Worm (Caenorhabditis elegans) whole organism, late embryonic: ENCODE measurements around the gene T27E9.6.

Source experiments
- C08G9.2 ChIP-seq: sonication (generic microtip); optimal IDR thresholded peaks from 2 replicates; lab custom pipeline; 2016; ENCODE audit warnings: mild to moderate bottlenecking, missing genetic modification characterization, moderate library complexity, missing compliant biosample characterization
- C38D4.7 ChIP-seq: fragments of 200-800 bp; sonication (Bioruptor generic); optimal IDR thresholded peaks from 2 replicates; lab custom pipeline; 2018; ENCODE audit warnings: mild to moderate bottlenecking, missing genetic modification characterization, moderate library complexity, missing compliant biosample characterization
- K02D7.2 ChIP-seq: sonication (generic microtip); optimal IDR thresholded peaks from 2 replicates; lab custom pipeline; 2017; ENCODE audit warnings: mild to moderate bottlenecking, missing genetic modification characterization, missing compliant biosample characterization
- K09A11.1 ChIP-seq: sonication (generic microtip); optimal IDR thresholded peaks from 2 replicates; lab custom pipeline; 2017; ENCODE audit warnings: antibody characterized with exemption, mild to moderate bottlenecking, missing genetic modification characterization, missing compliant biosample characterization; ENCODE audit not compliant: insufficient read depth
- T23F11.4 ChIP-seq: fragments of 200-800 bp; sonication (Bioruptor generic); optimal IDR thresholded peaks from 2 replicates; lab custom pipeline; 2018; ENCODE audit warnings: mild to moderate bottlenecking, missing genetic modification characterization, missing compliant biosample characterization
- Y22D7AL.16 ChIP-seq: sonication (generic microtip); optimal IDR thresholded peaks from 2 replicates; lab custom pipeline; 2016; ENCODE audit warnings: missing genetic modification characterization, missing compliant biosample characterization
- ceh-14 ChIP-seq: sonication (generic microtip); optimal IDR thresholded peaks from 2 replicates; lab custom pipeline; 2016; ENCODE audit warnings: missing genotype, missing genetic modification characterization, missing compliant biosample characterization
- ceh-18 ChIP-seq: sonication (generic microtip); optimal IDR thresholded peaks from 2 replicates; lab custom pipeline; 2016; ENCODE audit warnings: missing genetic modification characterization, missing compliant biosample characterization
- ceh-19 ChIP-seq: fragments of 200-800 bp; sonication (Bioruptor generic); optimal IDR thresholded peaks from 2 replicates; lab custom pipeline; 2018; ENCODE audit warnings: mild to moderate bottlenecking, missing genetic modification characterization, missing compliant biosample characterization
- ceh-2 ChIP-seq: sonication (generic microtip); optimal IDR thresholded peaks from 2 replicates; lab custom pipeline; 2016; ENCODE audit warnings: missing genotype, missing genetic modification characterization, missing compliant biosample characterization
- ceh-24 ChIP-seq: sonication (generic microtip); optimal IDR thresholded peaks from 2 replicates; lab custom pipeline; 2016; ENCODE audit warnings: mild to moderate bottlenecking, missing genetic modification characterization, missing compliant biosample characterization
- ceh-31 ChIP-seq: sonication (generic microtip); optimal IDR thresholded peaks from 2 replicates; lab custom pipeline; 2016; ENCODE audit warnings: missing genetic modification characterization, missing compliant biosample characterization
- ceh-34 ChIP-seq: sonication (generic microtip); optimal IDR thresholded peaks from 2 replicates; lab custom pipeline; 2016; ENCODE audit warnings: mild to moderate bottlenecking, missing genetic modification characterization, missing compliant biosample characterization
- ceh-45 ChIP-seq: fragments of 200-800 bp; sonication (Bioruptor generic); IDR thresholded peaks from 2 replicates; pipeline ENCODE4 v1.3.6; 2022; ENCODE audit warnings: missing genetic modification reagents, missing genetic modification characterization, missing compliant biosample characterization
- ceh-48 ChIP-seq: sonication (generic microtip); optimal IDR thresholded peaks from 2 replicates; lab custom pipeline; 2016; ENCODE audit warnings: missing genetic modification characterization, inconsistent platforms, missing compliant biosample characterization
- ceh-9 ChIP-seq: sonication (generic microtip); optimal IDR thresholded peaks from 2 replicates; lab custom pipeline; 2016; ENCODE audit warnings: mild to moderate bottlenecking, missing genetic modification characterization, inconsistent platforms, missing compliant biosample characterization
- che-1 ChIP-seq: sonication (generic microtip); optimal IDR thresholded peaks from 2 replicates; lab custom pipeline; 2016; ENCODE audit warnings: mild to moderate bottlenecking, missing genetic modification characterization, missing compliant biosample characterization
- dmd-4 ChIP-seq: sonication (generic microtip); optimal IDR thresholded peaks from 2 replicates; lab custom pipeline; 2016; ENCODE audit warnings: borderline replicate concordance, missing genetic modification characterization, missing compliant biosample characterization
- dve-1 ChIP-seq: sonication (generic microtip); optimal IDR thresholded peaks from 2 replicates; lab custom pipeline; 2017; ENCODE audit warnings: antibody characterized with exemption, mild to moderate bottlenecking, missing genetic modification characterization, missing compliant biosample characterization
- elt-2 ChIP-seq: sonication (generic microtip); optimal IDR thresholded peaks from 2 replicates; lab custom pipeline; 2016; ENCODE audit warnings: missing genetic modification reagents, missing genetic modification characterization, missing compliant biosample characterization
- ets-4 ChIP-seq: sonication (generic microtip); optimal IDR thresholded peaks from 2 replicates; lab custom pipeline; 2016; ENCODE audit warnings: missing genetic modification characterization, missing compliant biosample characterization
- fax-1 ChIP-seq: sonication (generic microtip); optimal IDR thresholded peaks from 2 replicates; lab custom pipeline; 2016; ENCODE audit warnings: missing genotype, missing genetic modification characterization, missing compliant biosample characterization
- fkh-6 ChIP-seq: sonication (generic microtip); optimal IDR thresholded peaks from 2 replicates; lab custom pipeline; 2016; ENCODE audit warnings: missing genetic modification characterization, missing compliant biosample characterization
- gmeb-2 ChIP-seq: sonication (generic microtip); optimal IDR thresholded peaks from 2 replicates; lab custom pipeline; 2016; ENCODE audit warnings: missing genetic modification characterization, inconsistent platforms, missing compliant biosample characterization
- hlh-13 ChIP-seq: fragments of 200-800 bp; sonication (Bioruptor generic); optimal IDR thresholded peaks from 2 replicates; lab custom pipeline; 2018; ENCODE audit warnings: mild to moderate bottlenecking, missing genetic modification characterization, missing compliant biosample characterization
- hlh-30 ChIP-seq: sonication (generic microtip); optimal IDR thresholded peaks from 2 replicates; lab custom pipeline; 2017; ENCODE audit warnings: antibody characterized with exemption, missing genetic modification characterization, missing compliant biosample characterization; ENCODE audit not compliant: insufficient read depth
- hlh-6 ChIP-seq: sonication (generic microtip); optimal IDR thresholded peaks from 2 replicates; lab custom pipeline; 2016; ENCODE audit warnings: missing genotype, missing genetic modification characterization, missing compliant biosample characterization
- hlh-8 ChIP-seq: sonication (generic microtip); optimal IDR thresholded peaks from 2 replicates; lab custom pipeline; 2016; ENCODE audit warnings: missing genotype, missing genetic modification characterization, missing compliant biosample characterization
- madf-2 ChIP-seq: sonication (generic microtip); optimal IDR thresholded peaks from 2 replicates; lab custom pipeline; 2017; ENCODE audit warnings: missing genetic modification characterization, missing compliant biosample characterization
- mec-3 ChIP-seq: sonication (generic microtip); optimal IDR thresholded peaks from 2 replicates; lab custom pipeline; 2016; ENCODE audit warnings: borderline replicate concordance, missing genetic modification characterization, missing compliant biosample characterization
- nfya-1 ChIP-seq: sonication (generic microtip); optimal IDR thresholded peaks from 2 replicates; lab custom pipeline; 2017; ENCODE audit warnings: missing genetic modification characterization, mild to moderate bottlenecking, missing compliant biosample characterization, antibody characterized with exemption, moderate library complexity
- nhr-11 ChIP-seq: fragments of 150-350 bp; optimal IDR thresholded peaks from 2 replicates; lab custom pipeline; 2014; ENCODE audit warnings: missing biosample characterization, missing genetic modification characterization
- pax-1 ChIP-seq: fragments of 150-350 bp; optimal IDR thresholded peaks from 2 replicates; lab custom pipeline; 2014; ENCODE audit warnings: missing biosample characterization, missing genetic modification characterization
- pha-2 ChIP-seq: sonication (generic microtip); optimal IDR thresholded peaks from 2 replicates; lab custom pipeline; 2017; ENCODE audit warnings: mild to moderate bottlenecking, missing genetic modification characterization, missing compliant biosample characterization
- pha-4 ChIP-seq: fragments of 150-350 bp; optimal IDR thresholded peaks from 2 replicates; lab custom pipeline; 2018; ENCODE audit warnings: missing biosample characterization, missing genetic modification reagents, missing genetic modification characterization
- pros-1 ChIP-seq: fragments of 150-350 bp; optimal IDR thresholded peaks from 2 replicates; lab custom pipeline; 2014; ENCODE audit warnings: missing biosample characterization, missing genetic modification reagents, missing genetic modification characterization
- rnt-1 ChIP-seq: sonication (generic microtip); optimal IDR thresholded peaks from 2 replicates; lab custom pipeline; 2016; ENCODE audit warnings: missing genetic modification characterization, missing compliant biosample characterization
- sox-4 ChIP-seq: sonication (generic microtip); optimal IDR thresholded peaks from 2 replicates; lab custom pipeline; 2017; ENCODE audit warnings: mild to moderate bottlenecking, missing genetic modification characterization, inconsistent platforms, missing compliant biosample characterization
- tbx-2 ChIP-seq: sonication (generic microtip); optimal IDR thresholded peaks from 2 replicates; lab custom pipeline; 2016; ENCODE audit warnings: missing genetic modification characterization, missing compliant biosample characterization
- tbx-7 ChIP-seq: sonication (generic microtip); optimal IDR thresholded peaks from 2 replicates; lab custom pipeline; 2016; ENCODE audit warnings: missing genotype, missing genetic modification characterization, missing compliant biosample characterization
- unc-3 ChIP-seq, 2 experiments: fragments of 200-800 bp in 1 of 2; sonication (Bioruptor generic) in 1 of 2; sonication (generic microtip) in 1 of 2; conservative IDR thresholded peaks in 1 of 2; optimal IDR thresholded peaks in 1 of 2; 2 replicates each; pipeline versions ENCODE4 v1.3.6 to Lab custom; 2016 to 2022; ENCODE audit warnings: missing compliant biosample characterization in 2 of 2, missing genetic modification characterization in 2 of 2, missing genetic modification reagents in 1 of 2
- unc-42 ChIP-seq: sonication (generic microtip); optimal IDR thresholded peaks from 2 replicates; lab custom pipeline; 2016; ENCODE audit warnings: missing genotype, missing genetic modification characterization, missing compliant biosample characterization
- unc-55 ChIP-seq: sonication (generic microtip); optimal IDR thresholded peaks from 2 replicates; lab custom pipeline; 2017; ENCODE audit warnings: missing biosample characterization, missing genetic modification reagents, missing genetic modification characterization
- unc-86 ChIP-seq: sonication (generic microtip); optimal IDR thresholded peaks from 2 replicates; lab custom pipeline; 2016; ENCODE audit warnings: missing genetic modification characterization, missing compliant biosample characterization
- zip-5 ChIP-seq: sonication (generic microtip); optimal IDR thresholded peaks from 2 replicates; lab custom pipeline; 2016; ENCODE audit warnings: missing genetic modification characterization, missing compliant biosample characterization
- ztf-16 ChIP-seq: sonication (generic microtip); optimal IDR thresholded peaks from 2 replicates; lab custom pipeline; 2017; ENCODE audit warnings: missing genetic modification characterization, missing compliant biosample characterization

The T27E9.6 gene

ce11 chrIII:13462965-13463783, 13.4 kb downstream of the T27E9.6 start, which contains the start of gene ant-1.1:
TSS of gene ant-1.1 (plus strand) at chrIII:13463163.
- TF ChIP-seq ceh-18 (tag; lab: Kevin White, UChicago) (peak; percentile 82), che-1 (tag; lab: Kevin White, UChicago) (peak; percentile 33), pros-1 (peak; percentile 50), ceh-34 (tag; lab: Kevin White, UChicago) (peak; percentile 87), tbx-7 (tag; lab: Kevin White, UChicago) (no peak), hlh-13 (GFP tag; lab: Kevin White, UChicago) (no peak), tbx-2 (tag; lab: Kevin White, UChicago) (peak; percentile 75), pax-1 (tag; lab: Kevin White, UChicago) (peak; percentile 68), ceh-19 (peak; percentile 42), K09A11.1 (tag; lab: Kevin White, UChicago) (no peak), fkh-6 (tag; lab: Kevin White, UChicago) (no peak), unc-3 (GFP tag; conservative IDR thresholded peaks at IDR 0.05; lab: Robert Waterston, UW) (0 out of 2 replicates have a peak, but pooled peaks have one; percentile 29), unc-3 (tag; optimal IDR thresholded peaks at IDR 0.05; lab: Kevin White, UChicago) (no peak), Y22D7AL.16 (tag; lab: Kevin White, UChicago) (peak; percentile 40), nfya-1 (peak; percentile 95), ets-4 (tag; lab: Kevin White, UChicago) (peak; percentile 50), sox-4 (tag; lab: Kevin White, UChicago) (no peak), pha-2 (tag; lab: Kevin White, UChicago) (peak; percentile 18), ceh-31 (tag; lab: Kevin White, UChicago) (peak; percentile 83), unc-42 (peak; percentile 77), gmeb-2 (tag; lab: Kevin White, UChicago) (peak; percentile 49), ceh-2 (peak; percentile 38), unc-55 (GFP tag; lab: Kevin White, UChicago) (peak; percentile 65), ceh-24 (tag; lab: Kevin White, UChicago) (peak; percentile 26), T23F11.4 (GFP tag; lab: Kevin White, UChicago) (peak; percentile 14), dve-1 (tag; lab: Kevin White, UChicago) (peak; percentile 45), fax-1 (peak; percentile 12), hlh-30 (tag; lab: Kevin White, UChicago) (peak; percentile 53), C38D4.7 (GFP tag; lab: Kevin White, UChicago) (peak; percentile 7), ceh-48 (tag; lab: Kevin White, UChicago) (peak; percentile 29), unc-86 (tag; lab: Kevin White, UChicago) (peak; percentile 55), ceh-14 (peak; percentile 56), rnt-1 (tag; lab: Kevin White, UChicago) (peak; percentile 59), dmd-4 (tag; lab: Kevin White, UChicago) (no peak), zip-5 (tag; lab: Kevin White, UChicago) (no peak), mec-3 (tag; lab: Kevin White, UChicago) (no peak), K02D7.2 (tag; lab: Kevin White, UChicago) (peak; percentile 14), ztf-16 (tag; lab: Kevin White, UChicago) (peak; percentile 31), elt-2 (tag; lab: Kevin White, UChicago) (peak; percentile 53)

ce11 chrIII:13462138-13462634, 14.4 kb downstream of the T27E9.6 start, which contains the start of the genes abcf-2 and T27E9.2:
TSS of gene abcf-2 (minus strand) at chrIII:13462238.
TSS of gene T27E9.2 (minus strand) at chrIII:13462584.
- no peak for TF ChIP-seq madf-2
- TF ChIP-seq elt-2 (tag; lab: Kevin White, UChicago): no peak
- TF ChIP-seq hlh-6 (tag; lab: Kevin White, UChicago): no peak
- TF ChIP-seq Y22D7AL.16 (tag; lab: Kevin White, UChicago): no peak
- no peak for TF ChIP-seq K02D7.2 (tag; lab: Kevin White, UChicago)
- TF ChIP-seq nhr-11 (tag; lab: Kevin White, UChicago): no peak
- no peak for TF ChIP-seq T23F11.4 (GFP tag; lab: Kevin White, UChicago)
- no peak for TF ChIP-seq C08G9.2 (tag; lab: Kevin White, UChicago)
- no peak for TF ChIP-seq K09A11.1 (tag; lab: Kevin White, UChicago)
- TF ChIP-seq hlh-8: no peak
- no peak for TF ChIP-seq pha-4
- TF ChIP-seq ceh-9 (tag; lab: Kevin White, UChicago): no peak
- TF ChIP-seq ceh-45: no peak
